Fruit fly (Drosophila melanogaster) whole organism, embryonic: ENCODE data around the gene CG11858.
A peak's percentile ranks its signal among the peaks of the same experiment; 100 is the strongest.

Experiments used
- Blimp-1 ChIP-seq: fragments of 200-800 bp; sonication (Bioruptor generic); optimal IDR thresholded peaks from 3 replicates; lab custom pipeline; 2018; ENCODE audit warnings: missing biosample characterization, missing genetic modification characterization, mild to moderate bottlenecking, moderate library complexity, missing genetic modification reagents
- CG10543 ChIP-seq: fragments of 200-800 bp; sonication (Bioruptor generic); optimal IDR thresholded peaks from 3 replicates; lab custom pipeline; 2017; ENCODE audit warnings: missing biosample characterization, mild to moderate bottlenecking, missing genetic modification characterization, moderate library complexity
- CG10979 ChIP-seq: fragments of 200-800 bp; sonication (Bioruptor generic); optimal IDR thresholded peaks from 2 replicates; lab custom pipeline; 2018; ENCODE audit warnings: missing biosample characterization, mild to moderate bottlenecking, missing genetic modification characterization, moderate library complexity
- CG11504 ChIP-seq: fragments of 200-800 bp; sonication (Bioruptor generic); optimal IDR thresholded peaks from 3 replicates; lab custom pipeline; 2019; ENCODE audit warnings: missing biosample characterization, mild to moderate bottlenecking, missing genetic modification characterization, moderate library complexity
- CG11560 ChIP-seq: fragments of 200-800 bp; sonication (Bioruptor generic); IDR thresholded peaks from 3 replicates; pipeline ENCODE4 v1.3.6; 2022; ENCODE audit warnings: missing biosample characterization, missing genetic modification characterization
- CG13424 ChIP-seq: fragments of 200-800 bp; sonication (Bioruptor generic); optimal IDR thresholded peaks from 2 replicates; lab custom pipeline; 2019; ENCODE audit warnings: missing biosample characterization, mild to moderate bottlenecking, missing genetic modification characterization, moderate library complexity
- CG1832 ChIP-seq: fragments of 200-800 bp; sonication (Bioruptor generic); optimal IDR thresholded peaks from 2 replicates; lab custom pipeline; 2017; ENCODE audit warnings: missing biosample characterization, mild to moderate bottlenecking, missing genetic modification characterization, inconsistent platforms
- CG2712 ChIP-seq: fragments of 200-800 bp; optimal IDR thresholded peaks from 3 replicates; lab custom pipeline; 2019; ENCODE audit warnings: missing biosample characterization, mild to moderate bottlenecking, missing genetic modification characterization, moderate library complexity
- CG31441 ChIP-seq: fragments of 200-800 bp; sonication (Bioruptor generic); IDR thresholded peaks from 2 replicates; pipeline ENCODE4 v1.3.6; 2022; ENCODE audit warnings: missing biosample characterization, missing genetic modification characterization
- CG3407 ChIP-seq: fragments of 200-800 bp; sonication (Bioruptor generic); optimal IDR thresholded peaks from 2 replicates; lab custom pipeline; 2018; ENCODE audit warnings: missing biosample characterization, mild to moderate bottlenecking, missing genetic modification characterization
- CG4360 ChIP-seq: fragments of 200-800 bp; sonication (Bioruptor generic); IDR thresholded peaks from 2 replicates; pipeline ENCODE4 v1.3.6; 2022; ENCODE audit warnings: missing biosample characterization, missing genetic modification characterization
- CG6272 ChIP-seq: fragments of 200-800 bp; sonication (Bioruptor generic); IDR thresholded peaks from 2 replicates; pipeline ENCODE4 v1.3.6; 2022; ENCODE audit warnings: missing biosample characterization, missing genetic modification characterization
- CG7745 ChIP-seq: fragments of 200-800 bp; sonication (Bioruptor generic); optimal IDR thresholded peaks from 2 replicates; lab custom pipeline; 2018; ENCODE audit warnings: missing biosample characterization, mild to moderate bottlenecking, missing genetic modification characterization, moderate library complexity
- CG7786 ChIP-seq: fragments of 200-800 bp; sonication (Bioruptor generic); optimal IDR thresholded peaks from 2 replicates; lab custom pipeline; 2016; ENCODE audit warnings: missing biosample characterization, missing genetic modification characterization
- CG7963 ChIP-seq: fragments of 200-800 bp; sonication (Bioruptor generic); IDR thresholded peaks from 3 replicates; pipeline ENCODE4 v1.3.6; 2022; ENCODE audit warnings: missing biosample characterization, missing genetic modification characterization; ENCODE audit not compliant: partially characterized antibody
- CG8388 ChIP-seq: fragments of 200-800 bp; sonication (Bioruptor generic); optimal IDR thresholded peaks from 2 replicates; lab custom pipeline; 2019; ENCODE audit warnings: missing biosample characterization, mild to moderate bottlenecking, missing genetic modification characterization, moderate library complexity
- CG9932 ChIP-seq: fragments of 200-800 bp; sonication (Bioruptor generic); IDR thresholded peaks from 2 replicates; pipeline ENCODE4 v1.3.6; 2022; ENCODE audit warnings: missing biosample characterization, missing genetic modification characterization
- CoRest ChIP-seq: fragments of 200-800 bp; sonication (Bioruptor generic); optimal IDR thresholded peaks from 3 replicates; lab custom pipeline; 2018; ENCODE audit warnings: missing biosample characterization, mild to moderate bottlenecking, missing genetic modification characterization, moderate library complexity
- Dbx ChIP-seq: fragments of 200-800 bp; sonication (Bioruptor generic); IDR thresholded peaks from 3 replicates; pipeline ENCODE4 v1.3.6; 2022; ENCODE audit warnings: missing biosample characterization, missing genetic modification characterization
- Deaf1 ChIP-seq: fragments of 200-800 bp; optimal IDR thresholded peaks from 3 replicates; lab custom pipeline; 2019; ENCODE audit warnings: missing biosample characterization, mild to moderate bottlenecking, missing genetic modification characterization, moderate library complexity
- Dek ChIP-seq: fragments of 200-800 bp; sonication (Bioruptor generic); optimal IDR thresholded peaks from 3 replicates; lab custom pipeline; 2019; ENCODE audit warnings: missing biosample characterization, mild to moderate bottlenecking, missing genetic modification characterization, moderate library complexity
- E2f2 ChIP-seq: fragments of 200-800 bp; sonication (Bioruptor generic); IDR thresholded peaks from 2 replicates; pipeline ENCODE4 v1.3.6; 2022; ENCODE audit warnings: missing biosample characterization, missing genetic modification characterization
- ERR ChIP-seq: fragments of 200-800 bp; sonication (Bioruptor generic); optimal IDR thresholded peaks from 2 replicates; lab custom pipeline; 2016; ENCODE audit warnings: missing biosample characterization, missing genetic modification characterization
- Fer1 ChIP-seq: fragments of 200-800 bp; sonication (Bioruptor generic); optimal IDR thresholded peaks from 2 replicates; lab custom pipeline; 2017; ENCODE audit warnings: missing biosample characterization, mild to moderate bottlenecking, missing genetic modification characterization
- Hr3 ChIP-seq: fragments of 200-800 bp; sonication (Bioruptor generic); optimal IDR thresholded peaks from 3 replicates; lab custom pipeline; 2016; ENCODE audit warnings: missing biosample characterization, missing genetic modification characterization
- Lhr ChIP-seq: fragments of 200-800 bp; sonication (Bioruptor generic); optimal IDR thresholded peaks from 3 replicates; lab custom pipeline; 2017; ENCODE audit warnings: mild to moderate bottlenecking, missing biosample characterization, missing genetic modification reagents, missing genetic modification characterization
- MBD-R2 ChIP-seq: fragments of 200-800 bp; sonication (Bioruptor generic); IDR thresholded peaks from 2 replicates; pipeline ENCODE4 v1.3.6; 2022; ENCODE audit warnings: missing biosample characterization, missing genetic modification characterization
- NC2α ChIP-seq: fragments of 200-800 bp; sonication (Bioruptor generic); optimal IDR thresholded peaks from 2 replicates; lab custom pipeline; 2016; ENCODE audit warnings: missing biosample characterization, missing genetic modification characterization
- Trl ChIP-seq, 3 experiments: fragments of >200 bp in 2 of 3; fragments of 200-800 bp in 1 of 3; sonication (Bioruptor generic) in 1 of 3; optimal IDR thresholded peaks; 2 replicates in 1 of 3; 3 replicates in 2 of 3; lab custom pipeline; 2016 to 2017; ENCODE audit warnings: missing biosample characterization in 1 of 3, missing genetic modification characterization in 1 of 3
- abd-A ChIP-seq: fragments of 200-800 bp; sonication (Bioruptor generic); optimal IDR thresholded peaks from 3 replicates; lab custom pipeline; 2019; ENCODE audit warnings: missing biosample characterization, mild to moderate bottlenecking, missing genetic modification characterization, moderate library complexity
- bigmax ChIP-seq: fragments of 200-800 bp; sonication (Bioruptor generic); optimal IDR thresholded peaks from 2 replicates; lab custom pipeline; 2018; ENCODE audit warnings: missing biosample characterization, mild to moderate bottlenecking, missing genetic modification characterization
- cad ChIP-seq: fragments of >200 bp; optimal IDR thresholded peaks from 2 replicates; lab custom pipeline; 2017; ENCODE audit warnings: missing biosample characterization, missing genetic modification characterization
- dpn ChIP-seq, 2 experiments: fragments of 200-800 bp; sonication (Bioruptor generic); optimal IDR thresholded peaks; 3 replicates each; lab custom pipeline; 2016; ENCODE audit warnings: missing biosample characterization in 2 of 2, missing genetic modification characterization in 2 of 2
- eve ChIP-seq, 2 experiments: fragments of >200 bp; optimal IDR thresholded peaks; 2 replicates each; lab custom pipeline; 2017; ENCODE audit warnings: missing biosample characterization in 2 of 2, missing genetic modification characterization in 2 of 2
- exex ChIP-seq: fragments of 200-800 bp; sonication (Bioruptor generic); optimal IDR thresholded peaks from 4 replicates; lab custom pipeline; 2018; ENCODE audit warnings: missing biosample characterization, mild to moderate bottlenecking, missing genetic modification characterization, moderate library complexity
- fd102C ChIP-seq: fragments of 200-800 bp; sonication (Bioruptor generic); optimal IDR thresholded peaks from 2 replicates; lab custom pipeline; 2018; ENCODE audit warnings: missing biosample characterization, mild to moderate bottlenecking, missing genetic modification characterization, moderate library complexity
- gro ChIP-seq: fragments of 200-800 bp; sonication (Bioruptor generic); optimal IDR thresholded peaks from 2 replicates; lab custom pipeline; 2016; ENCODE audit warnings: missing biosample characterization, missing genetic modification characterization
- her ChIP-seq: fragments of 200-800 bp; sonication (Bioruptor generic); optimal IDR thresholded peaks from 2 replicates; lab custom pipeline; 2016; ENCODE audit warnings: missing biosample characterization, missing genetic modification characterization
- kah ChIP-seq: fragments of 200-800 bp; sonication (Bioruptor generic); optimal IDR thresholded peaks from 2 replicates; lab custom pipeline; 2018; ENCODE audit warnings: missing biosample characterization, mild to moderate bottlenecking, missing genetic modification characterization
- org-1 ChIP-seq: fragments of 200-800 bp; sonication (Bioruptor generic); optimal IDR thresholded peaks from 2 replicates; lab custom pipeline; 2017; ENCODE audit warnings: missing biosample characterization, missing genetic modification characterization
- otp ChIP-seq: fragments of 200-800 bp; sonication (Bioruptor generic); IDR thresholded peaks from 3 replicates; pipeline ENCODE4, ENCODE4 v1.3.6; 2022; ENCODE audit warnings: missing biosample characterization, missing genetic modification characterization
- pnt ChIP-seq: fragments of 200-800 bp; sonication (Bioruptor generic); optimal IDR thresholded peaks from 3 replicates; lab custom pipeline; 2016; ENCODE audit warnings: missing biosample characterization, missing genetic modification characterization
- prd ChIP-seq, 3 experiments: fragments of >200 bp in 2 of 3; fragments of 200-800 bp in 1 of 3; sonication (Bioruptor generic) in 1 of 3; optimal IDR thresholded peaks in 2 of 3; IDR thresholded peaks in 1 of 3; 2 replicates in 2 of 3; 3 replicates in 1 of 3; pipeline versions ENCODE4 v1.3.6 to Lab custom; 2017 to 2022; ENCODE audit warnings: missing biosample characterization in 1 of 3, missing genetic modification characterization in 1 of 3
- pum ChIP-seq: fragments of 200-800 bp; sonication (Bioruptor generic); optimal IDR thresholded peaks from 2 replicates; lab custom pipeline; 2016; ENCODE audit warnings: missing biosample characterization, missing genetic modification characterization
- salm ChIP-seq: fragments of 200-800 bp; sonication (Bioruptor generic); optimal IDR thresholded peaks from 2 replicates; lab custom pipeline; 2018; ENCODE audit warnings: missing biosample characterization, mild to moderate bottlenecking, missing genetic modification characterization
- sens ChIP-seq: fragments of 200-800 bp; sonication (Bioruptor generic); peaks from one replicate; lab custom pipeline; 2016; ENCODE audit warnings: missing biosample characterization, missing genetic modification characterization
- tio ChIP-seq: fragments of 200-800 bp; sonication (Bioruptor generic); optimal IDR thresholded peaks from 2 replicates; lab custom pipeline; 2017; ENCODE audit warnings: missing biosample characterization, missing genetic modification characterization, inconsistent platforms
- unpg ChIP-seq: fragments of 200-800 bp; sonication (Bioruptor generic); optimal IDR thresholded peaks from 3 replicates; lab custom pipeline; 2018; ENCODE audit warnings: missing biosample characterization, mild to moderate bottlenecking, missing genetic modification characterization, moderate library complexity
- usp ChIP-seq: fragments of >200 bp; optimal IDR thresholded peaks from 2 replicates; lab custom pipeline; 2017; ENCODE audit warnings: missing biosample characterization, missing genetic modification characterization

Gene CG11858

DNA sequence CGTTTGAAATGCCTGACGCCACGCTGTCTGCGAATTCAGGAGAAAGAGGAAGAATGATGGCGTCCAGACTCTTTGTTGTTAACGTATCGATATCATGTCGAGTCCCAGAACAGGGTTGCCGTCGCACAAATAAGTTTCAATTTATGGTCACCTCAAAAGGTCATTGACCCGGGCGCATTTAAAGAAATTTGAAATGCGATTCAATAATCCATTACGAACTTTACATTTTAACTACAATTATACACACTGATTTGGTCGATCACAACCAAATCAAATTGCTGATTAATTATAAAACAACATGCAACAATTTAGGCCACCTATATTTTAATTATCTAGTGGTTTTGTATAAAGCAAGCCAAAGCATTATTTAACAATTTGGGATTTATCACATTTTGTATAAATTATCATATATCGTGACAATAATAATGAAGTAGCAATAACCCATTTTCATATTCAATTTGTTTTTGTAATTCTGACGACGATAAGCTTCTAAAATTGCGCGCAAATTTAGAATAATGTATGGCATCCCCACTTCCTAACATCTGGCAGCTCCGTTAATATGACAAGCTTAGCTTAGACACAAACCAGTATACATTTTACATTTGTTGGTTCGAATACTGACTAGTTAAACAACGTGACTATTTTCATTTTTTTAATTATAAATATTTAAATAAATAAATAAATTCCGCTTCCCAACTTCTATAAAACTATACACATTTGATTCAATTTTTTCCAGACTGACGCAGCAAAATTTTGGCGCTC lies 17.3 kb upstream of the CG11858 start, which contains the start of gene bam (continued):
- TF ChIP-seq NC2α (GFP tag; lab: Kevin White, UChicago) (no peak), pum (no peak), fd102C (GFP tag; lab: Kevin White, UChicago) (no peak), Deaf1 (no peak), usp (GFP tag; lab: Kevin White, UChicago) (no peak), abd-A (no peak), salm (no peak), otp (GFP tag; lab: Robert Waterston, UW) (no peak), dpn (GFP tag; optimal IDR thresholded peaks at IDR 0.05; lab: Kevin White, UChicago) (peak in 1 of 2 experiments; percentile 24), cad (GFP tag; lab: Kevin White, UChicago) (no peak), exex (tag; lab: Kevin White, UChicago) (no peak), CG9932 (GFP tag; lab: Robert Waterston, UW) (no peak), CG4360 (GFP tag; lab: Robert Waterston, UW) (no peak), Fer1 (peak; percentile 15), CG7786 (GFP tag; lab: Kevin White, UChicago) (no peak), CG31441 (no peak), CG6272 (GFP tag; lab: Robert Waterston, UW) (no peak), tio (GFP tag; lab: Kevin White, UChicago) (no peak), gro (GFP tag; lab: Kevin White, UChicago) (no peak), CG10543 (GFP tag; lab: Kevin White, UChicago) (no peak), MBD-R2 (GFP tag; lab: Robert Waterston, UW) (no peak), CG3407 (GFP tag; lab: Kevin White, UChicago) (no peak), kah (GFP tag; lab: Kevin White, UChicago) (no peak), CoRest (tag; lab: Kevin White, UChicago) (peak; percentile 64), sens (GFP tag; lab: Kevin White, UChicago) (no peak), Trl (optimal IDR thresholded peaks at IDR 0.05; lab: Kevin White, UChicago) (no peak), Trl (GFP tag; optimal IDR thresholded peaks at IDR 0.05; lab: Kevin White, UChicago) (no peak), her (GFP tag; lab: Kevin White, UChicago) (no peak), Dbx (GFP tag; lab: Robert Waterston, UW) (no peak), Blimp-1 (GFP tag; lab: Kevin White, UChicago) (no peak), prd (optimal IDR thresholded peaks at IDR 0.05; lab: Kevin White, UChicago) (no peak), prd (GFP tag; IDR thresholded peaks at IDR 0.05; lab: Robert Waterston, UW) (no peak), CG2712 (tag; lab: Kevin White, UChicago) (no peak), org-1 (GFP tag; lab: Kevin White, UChicago) (no peak), Lhr (GFP tag; lab: Kevin White, UChicago) (peak; percentile 84), ERR (GFP tag; lab: Kevin White, UChicago) (no peak), pnt (GFP tag; lab: Kevin White, UChicago) (no peak), eve (GFP tag; optimal IDR thresholded peaks at IDR 0.05; lab: Kevin White, UChicago) (no peak), CG10979 (tag; lab: Kevin White, UChicago) (no peak), CG8388 (GFP tag; lab: Kevin White, UChicago) (no peak), CG11560 (tag; lab: Robert Waterston, UW) (no peak), CG7963 (GFP tag; lab: Robert Waterston, UW) (no peak), CG7745 (tag; lab: Kevin White, UChicago) (no peak), Dek (tag; lab: Kevin White, UChicago) (peak; percentile 45), CG13424 (peak; percentile 7), CG11504 (tag; lab: Kevin White, UChicago) (no peak), bigmax (no peak), unpg (GFP tag; lab: Kevin White, UChicago) (no peak), Hr3 (GFP tag; lab: Kevin White, UChicago) (no peak), E2f2 (peak; percentile 97), CG1832 (GFP tag; lab: Kevin White, UChicago) (no peak)
